Worm (Caenorhabditis elegans) whole organism, young adult: ENCODE results near the gene C05D11.13.
A peak's percentile ranks its signal among the peaks of the same experiment; 100 is the strongest.

ENCODE experiments used
- F10E7.11 ChIP-seq: sonication (generic microtip); optimal IDR thresholded peaks from 2 replicates; lab custom pipeline; 2017; ENCODE audit warnings: mild to moderate bottlenecking, missing genetic modification characterization, moderate library complexity, missing compliant biosample characterization
- F22D6.2 ChIP-seq: sonication (generic microtip); optimal IDR thresholded peaks from 2 replicates; lab custom pipeline; 2016; ENCODE audit warnings: mild to moderate bottlenecking, missing genetic modification characterization, missing compliant biosample characterization
- F33H1.4 ChIP-seq: fragments of 200-800 bp; sonication (Bioruptor generic); IDR thresholded peaks from 2 replicates; pipeline ENCODE4 v1.3.6; 2022; ENCODE audit warnings: missing genetic modification reagents, missing genetic modification characterization, missing compliant biosample characterization
- F49E8.2 ChIP-seq: sonication (generic microtip); optimal IDR thresholded peaks from 3 replicates; lab custom pipeline; 2017; ENCODE audit warnings: missing genetic modification characterization, mild to moderate bottlenecking, missing compliant biosample characterization, antibody characterized with exemption, moderate library complexity; ENCODE audit not compliant: insufficient read depth
- F55B11.4 ChIP-seq: sonication (generic microtip); optimal IDR thresholded peaks from 2 replicates; lab custom pipeline; 2016; ENCODE audit warnings: missing compliant biosample characterization, missing genetic modification characterization, borderline replicate concordance; ENCODE audit not compliant: insufficient read depth
- K11D2.4 ChIP-seq: fragments of 200-800 bp; sonication (Bioruptor generic); IDR thresholded peaks from 2 replicates; pipeline ENCODE4 v1.3.6; 2022; ENCODE audit warnings: missing genetic modification reagents, missing genetic modification characterization, missing compliant biosample characterization
- Y53F4B.3 ChIP-seq: fragments of 200-800 bp; sonication (Bioruptor generic); IDR thresholded peaks from 2 replicates; pipeline ENCODE4 v1.3.6; 2022; ENCODE audit warnings: missing genetic modification reagents, missing genetic modification characterization, missing compliant biosample characterization
- Y56A3A.18 ChIP-seq: fragments of 200-800 bp; sonication (Bioruptor generic); IDR thresholded peaks from 2 replicates; pipeline ENCODE4 v1.3.6; 2022; ENCODE audit warnings: missing genetic modification reagents, missing genetic modification characterization, missing compliant biosample characterization
- Y67H2A.10 ChIP-seq: fragments of 200-800 bp; sonication (Bioruptor generic); conservative IDR thresholded peaks from 2 replicates; pipeline ENCODE4 v1.3.6; 2022; ENCODE audit warnings: missing genetic modification reagents, missing genetic modification characterization, missing compliant biosample characterization
- Y95B8A.8 ChIP-seq: fragments of 200-800 bp; sonication (Bioruptor generic); IDR thresholded peaks from 2 replicates; pipeline ENCODE4 v1.3.6; 2022; ENCODE audit warnings: missing genetic modification reagents, missing genetic modification characterization, missing compliant biosample characterization
- akir-1 ChIP-seq: fragments of 200-800 bp; sonication (Bioruptor generic); optimal IDR thresholded peaks from 2 replicates; lab custom pipeline; 2018; ENCODE audit warnings: mild to moderate bottlenecking, missing genetic modification characterization, moderate library complexity, missing compliant biosample characterization
- atf-7 ChIP-seq: sonication (generic microtip); optimal IDR thresholded peaks from 2 replicates; lab custom pipeline; 2017; ENCODE audit warnings: mild to moderate bottlenecking, missing genetic modification characterization, missing compliant biosample characterization
- attf-6 ChIP-seq: fragments of 200-800 bp; sonication (Bioruptor generic); IDR thresholded peaks from 2 replicates; pipeline ENCODE4 v1.3.6; 2022; ENCODE audit warnings: missing genetic modification reagents, missing genetic modification characterization, missing compliant biosample characterization
- bed-2 ChIP-seq: fragments of 200-800 bp; sonication (Bioruptor generic); IDR thresholded peaks from 2 replicates; pipeline ENCODE4 v1.3.6; 2022; ENCODE audit warnings: missing genetic modification reagents, missing genetic modification characterization, missing compliant biosample characterization
- cebp-1 ChIP-seq, 2 experiments: fragments of 200-800 bp in 1 of 2; sonication (Bioruptor generic) in 1 of 2; sonication (generic microtip) in 1 of 2; IDR thresholded peaks in 1 of 2; optimal IDR thresholded peaks in 1 of 2; 2 replicates each; pipeline versions ENCODE4 v1.3.6 to Lab custom; 2017 to 2022; ENCODE audit warnings: missing compliant biosample characterization in 2 of 2, missing genetic modification characterization in 2 of 2, mild to moderate bottlenecking in 1 of 2, missing genetic modification reagents in 1 of 2, moderate library complexity in 1 of 2
- cebp-2 ChIP-seq: fragments of 200-800 bp; sonication (Bioruptor generic); IDR thresholded peaks from 2 replicates; pipeline ENCODE4 v1.3.6; 2022; ENCODE audit warnings: missing genetic modification characterization, missing compliant biosample characterization
- ceh-40 ChIP-seq: fragments of 200-800 bp; sonication (Bioruptor generic); IDR thresholded peaks from 2 replicates; pipeline ENCODE4 v1.3.6; 2022; ENCODE audit warnings: missing genetic modification characterization, missing compliant biosample characterization
- ceh-79 ChIP-seq: sonication (generic microtip); optimal IDR thresholded peaks from 2 replicates; lab custom pipeline; 2017; ENCODE audit warnings: mild to moderate bottlenecking, missing genetic modification characterization, missing compliant biosample characterization
- chd-7 ChIP-seq: sonication (generic microtip); optimal IDR thresholded peaks from 2 replicates; lab custom pipeline; 2016; ENCODE audit warnings: mild to moderate bottlenecking, missing genetic modification characterization, moderate library complexity, missing compliant biosample characterization
- dox-1 ChIP-seq: fragments of 200-800 bp; sonication (Bioruptor generic); IDR thresholded peaks from 2 replicates; pipeline ENCODE4 v1.3.6; 2022; ENCODE audit warnings: missing genetic modification reagents, missing genetic modification characterization, missing compliant biosample characterization
- egl-18 ChIP-seq: fragments of 200-800 bp; sonication (Bioruptor generic); IDR thresholded peaks from 2 replicates; pipeline ENCODE4 v1.3.6; 2022; ENCODE audit warnings: missing genetic modification reagents, missing genetic modification characterization, missing compliant biosample characterization
- ekl-4 ChIP-seq: fragments of 200-800 bp; sonication (Bioruptor generic); IDR thresholded peaks from 2 replicates; pipeline ENCODE4 v1.3.6; 2022; ENCODE audit warnings: missing genetic modification reagents, missing genetic modification characterization, missing compliant biosample characterization
- ets-4 ChIP-seq: fragments of 200-800 bp; sonication (Bioruptor generic); optimal IDR thresholded peaks from 2 replicates; lab custom pipeline; 2018; ENCODE audit warnings: mild to moderate bottlenecking, missing genetic modification characterization, missing compliant biosample characterization
- gei-17 ChIP-seq: fragments of 200-800 bp; sonication (Bioruptor generic); optimal IDR thresholded peaks from 2 replicates; lab custom pipeline; 2018; ENCODE audit warnings: mild to moderate bottlenecking, missing genetic modification characterization, missing compliant biosample characterization
- let-607 ChIP-seq, 2 experiments: fragments of 200-800 bp in 1 of 2; sonication (Bioruptor generic) in 1 of 2; sonication (generic microtip) in 1 of 2; optimal IDR thresholded peaks; 2 replicates each; lab custom pipeline; 2016 to 2018; ENCODE audit warnings: mild to moderate bottlenecking in 2 of 2, missing compliant biosample characterization in 2 of 2, missing genetic modification characterization in 2 of 2, moderate library complexity in 2 of 2, missing genotype in 1 of 2
- lin-26 ChIP-seq: fragments of 200-800 bp; sonication (Bioruptor generic); IDR thresholded peaks from 2 replicates; pipeline ENCODE4 v1.3.6; 2022; ENCODE audit warnings: missing genetic modification reagents, missing genetic modification characterization, missing compliant biosample characterization
- lir-1 ChIP-seq: fragments of 200-800 bp; sonication (Bioruptor generic); conservative IDR thresholded peaks from 2 replicates; pipeline ENCODE4 v1.3.6; 2022; ENCODE audit warnings: missing genetic modification reagents, missing genetic modification characterization, missing compliant biosample characterization
- lsl-1 ChIP-seq: fragments of 200-800 bp; sonication (Bioruptor generic); optimal IDR thresholded peaks from 2 replicates; lab custom pipeline; 2018; ENCODE audit warnings: mild to moderate bottlenecking, missing genetic modification characterization, moderate library complexity, missing compliant biosample characterization
- madf-3 ChIP-seq: fragments of 200-800 bp; sonication (Bioruptor generic); IDR thresholded peaks from 2 replicates; pipeline ENCODE4 v1.3.6; 2022; ENCODE audit warnings: missing genetic modification reagents, missing genetic modification characterization, missing compliant biosample characterization
- madf-6 ChIP-seq: fragments of 200-800 bp; sonication (Bioruptor generic); IDR thresholded peaks from 2 replicates; pipeline ENCODE4 v1.3.6; 2022; ENCODE audit warnings: missing genetic modification reagents, missing genetic modification characterization, missing compliant biosample characterization
- madf-8 ChIP-seq: fragments of 200-800 bp; sonication (Bioruptor generic); conservative IDR thresholded peaks from 2 replicates; pipeline ENCODE4 v1.3.6; 2022; ENCODE audit warnings: missing genetic modification reagents, missing genetic modification characterization, missing compliant biosample characterization
- mel-28 ChIP-seq: sonication (generic microtip); optimal IDR thresholded peaks from 2 replicates; lab custom pipeline; 2016; ENCODE audit warnings: borderline replicate concordance, mild to moderate bottlenecking, missing genetic modification characterization, missing compliant biosample characterization
- mes-4 ChIP-seq: sonication (generic microtip); optimal IDR thresholded peaks from 2 replicates; lab custom pipeline; 2016; ENCODE audit warnings: missing genotype, missing genetic modification characterization, missing compliant biosample characterization
- nhr-120 ChIP-seq: fragments of 200-800 bp; sonication (Bioruptor generic); IDR thresholded peaks from 2 replicates; pipeline ENCODE4 v1.3.6; 2022; ENCODE audit warnings: missing genetic modification characterization, missing compliant biosample characterization
- nhr-90 ChIP-seq: sonication (generic microtip); optimal IDR thresholded peaks from 2 replicates; lab custom pipeline; 2016; ENCODE audit warnings: missing genotype, mild to moderate bottlenecking, missing genetic modification characterization, missing compliant biosample characterization
- pbrm-1 ChIP-seq: fragments of 200-800 bp; sonication (Bioruptor generic); IDR thresholded peaks from 2 replicates; pipeline ENCODE4 v1.3.6; 2022; ENCODE audit warnings: missing genetic modification reagents, missing genetic modification characterization, missing compliant biosample characterization
- rcor-1 ChIP-seq: fragments of 200-800 bp; sonication (Bioruptor generic); IDR thresholded peaks from 2 replicates; pipeline ENCODE4 v1.3.6; 2022; ENCODE audit warnings: missing genetic modification reagents, missing genetic modification characterization, missing compliant biosample characterization
- rpc-1 ChIP-seq, 2 experiments: fragments of 150-350 bp in 1 of 2; sonication (generic microtip) in 1 of 2; optimal IDR thresholded peaks; 2 replicates each; lab custom pipeline; 2014 to 2018; ENCODE audit warnings: missing biosample characterization in 1 of 2, missing genetic modification characterization in 1 of 2, missing genetic modification reagents in 1 of 2, missing genotype in 1 of 2
- sea-2 ChIP-seq: fragments of 200-800 bp; sonication (Bioruptor generic); IDR thresholded peaks from 2 replicates; pipeline ENCODE4 v1.3.6; 2022; ENCODE audit warnings: missing genetic modification characterization, missing compliant biosample characterization
- snpc-1.1 ChIP-seq: sonication (generic microtip); optimal IDR thresholded peaks from 2 replicates; lab custom pipeline; 2017; ENCODE audit warnings: missing genetic modification characterization, mild to moderate bottlenecking, missing compliant biosample characterization, antibody characterized with exemption, moderate library complexity, missing genotype, missing genetic modification reagents; ENCODE audit not compliant: insufficient read depth
- snpc-1.3 ChIP-seq: sonication (generic microtip); optimal IDR thresholded peaks from 2 replicates; lab custom pipeline; 2017; ENCODE audit warnings: missing genetic modification characterization, mild to moderate bottlenecking, missing compliant biosample characterization, antibody characterized with exemption, moderate library complexity, missing genotype, missing genetic modification reagents; ENCODE audit not compliant: insufficient read depth
- sptf-2 ChIP-seq: fragments of 200-800 bp; sonication (Bioruptor generic); optimal IDR thresholded peaks from 2 replicates; lab custom pipeline; 2018; ENCODE audit warnings: mild to moderate bottlenecking, missing genetic modification characterization, missing compliant biosample characterization
- tbp1 ChIP-seq: fragments of 200-800 bp; sonication (Bioruptor generic); optimal IDR thresholded peaks from 2 replicates; lab custom pipeline; 2018; ENCODE audit warnings: mild to moderate bottlenecking, missing genetic modification characterization, missing compliant biosample characterization
- ztf-26 ChIP-seq: sonication (generic microtip); optimal IDR thresholded peaks from 2 replicates; lab custom pipeline; 2017; ENCODE audit warnings: missing genetic modification characterization, missing compliant biosample characterization
- ztf-6 ChIP-seq: fragments of 200-800 bp; sonication (Bioruptor generic); IDR thresholded peaks from 2 replicates; pipeline ENCODE4 v1.3.6; 2022; ENCODE audit warnings: missing genetic modification reagents, missing genetic modification characterization, missing compliant biosample characterization

C05D11.13 gene

DNA sequence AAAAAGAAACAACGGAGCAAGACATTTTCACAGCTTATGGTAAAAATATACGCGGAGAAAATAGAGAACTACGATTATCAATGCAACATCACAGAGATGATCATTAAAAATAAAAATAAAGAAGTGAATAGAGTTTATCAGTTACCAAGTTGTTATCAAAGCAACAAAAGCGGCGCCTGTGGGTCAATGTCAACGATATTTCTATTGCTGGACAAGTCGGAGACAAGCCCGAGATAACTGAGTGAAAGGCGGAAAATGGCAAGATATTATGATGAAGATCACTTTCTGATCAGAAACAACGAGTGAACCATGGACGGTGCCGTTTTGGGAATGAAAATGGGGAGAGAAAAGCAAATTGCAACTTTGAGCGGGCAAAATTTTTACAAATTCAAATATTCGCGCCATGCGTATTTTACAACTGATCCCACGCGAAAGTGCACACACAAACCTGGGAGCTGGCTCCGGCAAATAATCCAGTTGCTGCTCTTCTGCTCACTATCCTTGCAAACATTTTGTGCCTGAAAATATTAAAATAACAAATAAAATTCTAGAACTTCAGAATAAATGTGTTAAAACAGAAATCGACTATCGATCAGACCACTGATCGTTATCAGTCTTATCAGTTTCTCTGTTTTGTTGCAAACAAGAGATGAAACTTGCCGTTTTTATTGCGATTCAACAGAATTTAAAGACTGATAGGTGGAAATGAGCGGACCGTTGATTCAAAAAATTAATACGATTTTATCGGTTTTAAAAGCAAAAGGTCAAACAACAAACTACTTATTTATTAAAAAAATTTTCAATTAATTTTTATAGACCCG lies 1.9 kb downstream of the C05D11.13 start, which contains the start of gene mel-32 (continued):
- no peak for TF ChIP-seq F49E8.2
- no peak for TF ChIP-seq egl-18 (GFP tag; lab: Robert Waterston, UW)
- no peak for TF ChIP-seq sea-2 (GFP tag; lab: Robert Waterston, UW)
- TF ChIP-seq ztf-26 (tag; lab: Kevin White, UChicago): no peak
- no peak for TF ChIP-seq F55B11.4 (tag; lab: Kevin White, UChicago)
- no peak for TF ChIP-seq mes-4 (tag; lab: Kevin White, UChicago)
- TF ChIP-seq let-607 (tag; optimal IDR thresholded peaks at IDR 0.05; lab: Kevin White, UChicago): peak in 1 of 2 experiments; percentile 21
- TF ChIP-seq ekl-4 (GFP tag; lab: Robert Waterston, UW): peak; percentile 79
- TF ChIP-seq snpc-1.3 (tag; lab: Kevin White, UChicago): no peak
- TF ChIP-seq mel-28 (tag; lab: Kevin White, UChicago): no peak
- TF ChIP-seq cebp-2 (GFP tag; lab: Robert Waterston, UW): no peak
- no peak for TF ChIP-seq F10E7.11
- TF ChIP-seq sptf-2 (GFP tag; lab: Kevin White, UChicago): no peak
- peak; percentile 24 for TF ChIP-seq tbp1 (GFP tag; lab: Kevin White, UChicago)
- no peak for TF ChIP-seq chd-7 (tag; lab: Kevin White, UChicago)
- TF ChIP-seq cebp-1 (GFP tag; IDR thresholded peaks at IDR 0.05; lab: Robert Waterston, UW): no peak
- no peak for TF ChIP-seq cebp-1 (tag; optimal IDR thresholded peaks at IDR 0.05; lab: Kevin White, UChicago)
- peak; percentile 76 for TF ChIP-seq lsl-1 (GFP tag; lab: Kevin White, UChicago)
- peak; percentile 96 for TF ChIP-seq madf-6
- TF ChIP-seq lir-1: peak; percentile 82
- no peak for TF ChIP-seq F22D6.2
- no peak for TF ChIP-seq snpc-1.1 (tag; lab: Kevin White, UChicago)
- 0 out of 2 replicates have a peak, but pooled peaks have one; percentile 72 for TF ChIP-seq Y95B8A.8 (GFP tag; lab: Robert Waterston, UW)
- peak; percentile 76 for TF ChIP-seq F33H1.4 (GFP tag; lab: Robert Waterston, UW)
- TF ChIP-seq gei-17 (GFP tag; lab: Kevin White, UChicago): no peak
- no peak for TF ChIP-seq akir-1
- TF ChIP-seq lin-26 (GFP tag; lab: Robert Waterston, UW): peak; percentile 67; the same call in 1 of the 2 replicates
- TF ChIP-seq rpc-1 (optimal IDR thresholded peaks at IDR 0.05; lab: Kevin White, UChicago): no peak
- TF ChIP-seq rpc-1 (tag; optimal IDR thresholded peaks at IDR 0.05; lab: Kevin White, UChicago): no peak
- no peak for TF ChIP-seq ceh-40 (GFP tag; lab: Robert Waterston, UW)
- TF ChIP-seq nhr-120 (GFP tag; lab: Robert Waterston, UW): no peak
- no peak for TF ChIP-seq ztf-6 (GFP tag; lab: Robert Waterston, UW)
- peak; percentile 65 for TF ChIP-seq pbrm-1 (GFP tag; lab: Robert Waterston, UW)
- no peak for TF ChIP-seq rcor-1 (GFP tag; lab: Robert Waterston, UW)
- 0 out of 2 replicates have a peak, but pooled peaks have one; percentile 36 for TF ChIP-seq Y67H2A.10 (GFP tag; lab: Robert Waterston, UW)
- TF ChIP-seq K11D2.4 (GFP tag; lab: Robert Waterston, UW): no peak
- TF ChIP-seq Y53F4B.3 (GFP tag; lab: Robert Waterston, UW): no peak
- no peak for TF ChIP-seq nhr-90 (tag; lab: Kevin White, UChicago)
- TF ChIP-seq attf-6 (GFP tag; lab: Robert Waterston, UW): 0 out of 2 replicates have a peak, but pooled peaks have one; percentile 58
- TF ChIP-seq madf-3: no peak
- TF ChIP-seq bed-2 (GFP tag; lab: Robert Waterston, UW): no peak
- TF ChIP-seq Y56A3A.18 (GFP tag; lab: Robert Waterston, UW): no peak
- no peak for TF ChIP-seq ets-4 (GFP tag; lab: Kevin White, UChicago)
- no peak for TF ChIP-seq atf-7 (tag; lab: Kevin White, UChicago)
- no peak for TF ChIP-seq ceh-79 (tag; lab: Kevin White, UChicago)
- peak; percentile 84 for TF ChIP-seq dox-1 (GFP tag; lab: Robert Waterston, UW)
- TF ChIP-seq madf-8 (GFP tag; lab: Robert Waterston, UW): peak; percentile 88
